Worm (Caenorhabditis elegans): ENCODE results near the gene pmk-3.

DNA sequence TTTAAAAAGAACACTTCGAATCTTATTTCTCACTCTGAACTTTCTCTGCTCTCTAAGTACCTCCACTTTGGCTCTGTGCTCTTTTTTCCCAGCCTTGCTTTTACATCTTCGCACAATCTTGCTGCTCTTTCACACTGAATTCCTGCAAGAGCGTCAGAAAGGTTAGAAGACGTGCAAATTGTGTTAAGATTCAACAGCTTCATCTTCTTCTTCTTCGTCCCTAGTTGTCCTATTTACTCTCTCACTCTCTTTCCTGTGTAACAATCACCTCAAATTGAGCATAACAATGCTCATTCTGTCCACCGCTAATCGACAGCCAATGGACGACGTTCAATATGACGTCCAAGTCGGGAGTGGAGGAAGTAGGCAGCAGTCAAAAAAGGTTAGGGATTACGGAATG lies 42.4 kb downstream of the pmk-3 start:
- TF ChIP-seq sox-2 (GFP tag; IDR thresholded peaks at IDR 0.05) (no peak), nhr-11 (tag; optimal IDR thresholded peaks at IDR 0.05) (no peak), fkh-10 (GFP tag; optimal IDR thresholded peaks at IDR 0.05) (peak; percentile 80), hlh-30 (tag; optimal IDR thresholded peaks at IDR 0.05; ENCODE audit: insufficient read depth) (no peak), pha-4 (tag; optimal IDR thresholded peaks at IDR 0.05) (no peak), ets-4 (tag; optimal IDR thresholded peaks at IDR 0.05) (no peak), tbx-2 (tag; optimal IDR thresholded peaks at IDR 0.05) (no peak), ttx-3 (tag; optimal IDR thresholded peaks at IDR 0.05) (no peak), ama-1 (optimal IDR thresholded peaks at IDR 0.05) (no peak), nhr-232 (tag; optimal IDR thresholded peaks at IDR 0.05) (no peak), unc-42 (tag; optimal IDR thresholded peaks at IDR 0.05) (peak; percentile 81), ceh-30 (tag; optimal IDR thresholded peaks at IDR 0.05) (no peak)

Data from whole organism, late embryonic.